Worm (Caenorhabditis elegans): ENCODE results near the gene clec-59.

DNA sequence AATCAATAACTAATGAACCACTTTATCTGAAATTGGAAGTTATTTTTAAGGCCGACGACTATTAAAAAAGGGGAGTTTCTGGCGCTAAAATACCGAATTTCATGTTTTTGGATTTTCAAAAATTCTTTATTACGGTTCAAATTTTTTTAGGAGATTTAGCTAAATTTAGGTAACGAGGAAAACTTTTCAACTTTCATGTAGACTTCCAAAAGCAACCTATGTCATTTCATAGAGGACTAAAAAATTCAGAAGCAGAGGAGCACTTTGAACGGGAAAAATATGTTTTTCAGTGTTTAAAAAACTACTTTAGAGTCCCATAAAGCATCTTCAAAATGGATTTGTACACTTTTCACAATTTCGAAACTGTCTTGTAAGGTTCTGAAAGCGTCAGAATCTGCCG is 34.1 kb upstream of the clec-59 start:
- TF ChIP-seq ama-1 (optimal IDR thresholded peaks at IDR 0.05) (no peak), sea-1 (GFP tag; conservative IDR thresholded peaks at IDR 0.05) (no peak)
